Fruit fly (Drosophila melanogaster): ENCODE results near the gene smp-30.
A peak's percentile ranks its signal among the peaks of the same experiment; 100 is the strongest.

Gene smp-30

DNA sequence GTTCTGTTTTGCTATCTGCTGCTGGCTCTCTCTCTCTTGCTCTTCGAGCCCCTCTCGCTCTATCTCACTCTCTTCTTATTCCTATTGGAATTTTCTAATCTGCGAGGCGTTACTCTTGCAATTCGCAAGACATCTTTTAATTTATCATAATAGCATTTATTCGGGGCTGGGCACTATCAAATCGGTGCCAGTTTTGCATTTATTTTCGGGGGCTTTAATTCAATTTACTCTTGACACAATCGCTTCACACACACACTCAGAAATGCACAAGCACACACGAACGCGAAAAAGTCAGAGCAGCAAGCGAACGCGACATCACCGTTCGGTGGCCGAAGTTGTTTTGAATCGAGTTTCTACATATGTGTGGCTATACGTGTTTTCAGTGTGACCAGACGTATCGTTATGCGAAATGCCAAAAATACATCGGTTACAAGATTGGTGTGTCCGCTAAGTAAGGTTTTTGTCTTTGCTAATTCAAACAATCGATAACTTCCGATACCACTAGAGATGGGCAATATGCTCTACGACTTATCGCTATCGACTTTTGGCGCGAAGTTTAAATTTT lies 54.0 kb downstream of the smp-30 start, which contains the start of gene Meltrin (continued):
- TF ChIP-seq odd (GFP tag; optimal IDR thresholded peaks at IDR 0.05) (peak; percentile 83), Bteb2 (GFP tag; optimal IDR thresholded peaks at IDR 0.05) (peak; percentile 33), Dek (tag; optimal IDR thresholded peaks at IDR 0.05) (peak; percentile 64), CG12942 (GFP tag; optimal IDR thresholded peaks at IDR 0.05) (peak; percentile 35), Nf-YA (GFP tag; IDR thresholded peaks at IDR 0.05) (no peak), CG6254 (GFP tag; optimal IDR thresholded peaks at IDR 0.05) (peak; percentile 34), stwl (tag; optimal IDR thresholded peaks at IDR 0.05) (peak; percentile 61), Sin3A (optimal IDR thresholded peaks at IDR 0.05) (peak; percentile 3), bsh (GFP tag; optimal IDR thresholded peaks at IDR 0.05) (peak; percentile 39 to 56), pnt (GFP tag; optimal IDR thresholded peaks at IDR 0.05) (peak; percentile 9), exex (tag; optimal IDR thresholded peaks at IDR 0.05) (peak; percentile 38), CG17912 (GFP tag; optimal IDR thresholded peaks at IDR 0.05) (peak; percentile 71), E2f1 (GFP tag; IDR thresholded peaks at IDR 0.05) (no peak), crc (GFP tag; optimal IDR thresholded peaks at IDR 0.05) (no peak), CG5180 (GFP tag; optimal IDR thresholded peaks at IDR 0.05) (peak; percentile 24), CTCF (GFP tag; optimal IDR thresholded peaks at IDR 0.05) (peak; percentile 40), CoRest (tag; optimal IDR thresholded peaks at IDR 0.05) (peak; percentile 63), Pdp1 (GFP tag; optimal IDR thresholded peaks at IDR 0.05) (peak in 1 of 2 experiments; percentile 71), CG15479 (GFP tag; optimal IDR thresholded peaks at IDR 0.05) (peak; percentile 75), bab2 (GFP tag; optimal IDR thresholded peaks at IDR 0.05) (peak; percentile 3), ftz-f1 (GFP tag; optimal IDR thresholded peaks at IDR 0.05) (peak; percentile 61), da (GFP tag; optimal IDR thresholded peaks at IDR 0.05) (peak; percentile 49), Mes4 (GFP tag; optimal IDR thresholded peaks at IDR 0.05) (peak; percentile 50), CG7556 (GFP tag; optimal IDR thresholded peaks at IDR 0.05) (peak; percentile 22), chm (GFP tag; IDR thresholded peaks at IDR 0.05) (no peak), CG12659 (GFP tag; optimal IDR thresholded peaks at IDR 0.05) (peak; percentile 91), CHES-1-like (GFP tag; optimal IDR thresholded peaks at IDR 0.05) (peak; percentile 48), danr (GFP tag; IDR thresholded peaks at IDR 0.05) (no peak), CG18764 (GFP tag; optimal IDR thresholded peaks at IDR 0.05) (no peak), slou (GFP tag; optimal IDR thresholded peaks at IDR 0.05) (peak; percentile 29), gcm (GFP tag; optimal IDR thresholded peaks at IDR 0.05) (peak; percentile 66), CG13894 (tag; optimal IDR thresholded peaks at IDR 0.05) (peak; percentile 83), CG2202 (tag; optimal IDR thresholded peaks at IDR 0.05) (peak; percentile 47), CG1647 (GFP tag; optimal IDR thresholded peaks at IDR 0.05) (peak; percentile 47), CG12219 (GFP tag; optimal IDR thresholded peaks at IDR 0.05) (peak; percentile 44), gro (GFP tag; optimal IDR thresholded peaks at IDR 0.05) (peak; percentile 87), aop (GFP tag; IDR thresholded peaks at IDR 0.05) (no peak), CG31441 (GFP tag; IDR thresholded peaks at IDR 0.05) (no peak), trem (tag; optimal IDR thresholded peaks at IDR 0.05) (peak; percentile 83), CG7987 (GFP tag; optimal IDR thresholded peaks at IDR 0.05) (peak; percentile 73), Meics (GFP tag; optimal IDR thresholded peaks at IDR 0.05) (no peak), eve (GFP tag; optimal IDR thresholded peaks at IDR 0.05) (peak in 1 of 2 experiments; percentile 53), Hr3 (GFP tag; optimal IDR thresholded peaks at IDR 0.05) (no peak), mirr (GFP tag; optimal IDR thresholded peaks at IDR 0.05) (peak; percentile 82), CG30403 (GFP tag; optimal IDR thresholded peaks at IDR 0.05) (peak; percentile 6), gce (GFP tag; IDR thresholded peaks at IDR 0.05) (no peak), YL-1 (GFP tag; optimal IDR thresholded peaks at IDR 0.05) (peak; percentile 71), onecut (GFP tag; IDR thresholded peaks at IDR 0.05) (peak; percentile 55), Myb (GFP tag; optimal IDR thresholded peaks at IDR 0.05) (peak; percentile 70), Atf6 (GFP tag; IDR thresholded peaks at IDR 0.05) (no peak), CG6272 (GFP tag; IDR thresholded peaks at IDR 0.05) (peak; percentile 9; the same call in 1 of the 2 replicates), repo (GFP tag; optimal IDR thresholded peaks at IDR 0.05) (peak; percentile 56)

Data from whole organism, embryonic.